Fruit fly (Drosophila melanogaster) whole organism, pupa: Measurements from ENCODE around the gene Fdh.

Source experiments
- CG10348 ChIP-seq: fragments of 200-800 bp; sonication (Bioruptor generic); IDR thresholded peaks from 2 replicates; pipeline ENCODE4 v1.3.6; 2022; ENCODE audit warnings: missing biosample characterization, missing genetic modification characterization
- CG12605 ChIP-seq: fragments of 200-800 bp; sonication (Bioruptor generic); IDR thresholded peaks from 2 replicates; pipeline ENCODE4 v1.3.6; 2022; ENCODE audit warnings: missing biosample characterization, missing genetic modification characterization
- CG13204 ChIP-seq: fragments of 200-800 bp; sonication (Bioruptor generic); optimal IDR thresholded peaks from 2 replicates; lab custom pipeline; 2018; ENCODE audit warnings: missing biosample characterization, mild to moderate bottlenecking, missing genetic modification characterization, moderate library complexity
- CG14655 ChIP-seq: fragments of 200-800 bp; sonication (Bioruptor generic); optimal IDR thresholded peaks from 3 replicates; lab custom pipeline; 2017; ENCODE audit warnings: mild to moderate bottlenecking, missing biosample characterization, missing genetic modification reagents, missing genetic modification characterization
- CG15710 ChIP-seq: fragments of 200-800 bp; sonication (Bioruptor generic); optimal IDR thresholded peaks from 2 replicates; lab custom pipeline; 2018; ENCODE audit warnings: missing biosample characterization, mild to moderate bottlenecking, missing genetic modification characterization, moderate library complexity
- CG17806 ChIP-seq: fragments of 200-800 bp; sonication (Bioruptor generic); optimal IDR thresholded peaks from 2 replicates; lab custom pipeline; 2018; ENCODE audit warnings: missing biosample characterization, mild to moderate bottlenecking, missing genetic modification characterization, moderate library complexity
- CG32121 ChIP-seq: fragments of 200-800 bp; sonication (Bioruptor generic); IDR thresholded peaks from 2 replicates; pipeline ENCODE4 v1.3.6; 2022; ENCODE audit warnings: missing biosample characterization, missing genetic modification characterization
- CG34367 ChIP-seq: fragments of 200-800 bp; sonication (Bioruptor generic); optimal IDR thresholded peaks from 2 replicates; lab custom pipeline; 2018; ENCODE audit warnings: missing biosample characterization, mild to moderate bottlenecking, missing genetic modification characterization
- CG4496 ChIP-seq: fragments of 200-800 bp; sonication (Bioruptor generic); IDR thresholded peaks from 3 replicates; pipeline ENCODE4 v1.3.6; 2022; ENCODE audit warnings: missing biosample characterization, missing genetic modification characterization
- CG8159 ChIP-seq: fragments of 200-800 bp; sonication (Bioruptor generic); optimal IDR thresholded peaks from 3 replicates; lab custom pipeline; 2018; ENCODE audit warnings: missing biosample characterization, mild to moderate bottlenecking, missing genetic modification characterization, moderate library complexity
- CG8301 ChIP-seq: fragments of 200-800 bp; sonication (Bioruptor generic); optimal IDR thresholded peaks from 2 replicates; lab custom pipeline; 2018; ENCODE audit warnings: missing biosample characterization, mild to moderate bottlenecking, missing genetic modification characterization
- CG9948 ChIP-seq: fragments of 200-800 bp; sonication (Bioruptor generic); optimal IDR thresholded peaks from 2 replicates; lab custom pipeline; 2018; ENCODE audit warnings: missing biosample characterization, mild to moderate bottlenecking, missing genetic modification characterization, moderate library complexity
- D1 ChIP-seq: fragments of 200-800 bp; sonication (Bioruptor generic); optimal IDR thresholded peaks from 2 replicates; lab custom pipeline; 2018; ENCODE audit warnings: missing biosample characterization, mild to moderate bottlenecking, missing genetic modification characterization, moderate library complexity
- EcR ChIP-seq: fragments of 200-800 bp; sonication (Bioruptor generic); optimal IDR thresholded peaks from 3 replicates; lab custom pipeline; 2019; ENCODE audit warnings: missing biosample characterization, missing genetic modification characterization, mild to moderate bottlenecking, moderate library complexity, missing genetic modification reagents
- Ets98B ChIP-seq: fragments of 200-800 bp; sonication (Bioruptor generic); IDR thresholded peaks from 2 replicates; pipeline ENCODE4 v1.3.6; 2022; ENCODE audit warnings: missing biosample characterization, missing genetic modification characterization
- Pif1A ChIP-seq: fragments of 200-800 bp; sonication (Bioruptor generic); optimal IDR thresholded peaks from 3 replicates; lab custom pipeline; 2016; ENCODE audit warnings: missing biosample characterization, missing genetic modification characterization
- Pif1B ChIP-seq: fragments of 200-800 bp; sonication (Bioruptor generic); optimal IDR thresholded peaks from 3 replicates; lab custom pipeline; 2016; ENCODE audit warnings: missing biosample characterization, missing genetic modification characterization
- Snoo ChIP-seq: fragments of 200-800 bp; sonication (Bioruptor generic); optimal IDR thresholded peaks from 3 replicates; lab custom pipeline; 2017; ENCODE audit warnings: missing biosample characterization, mild to moderate bottlenecking, missing genetic modification characterization, inconsistent platforms
- fd96Ca ChIP-seq: fragments of 200-800 bp; sonication (Bioruptor generic); IDR thresholded peaks from 3 replicates; pipeline ENCODE4 v1.3.6; 2022; ENCODE audit warnings: missing biosample characterization, missing genetic modification characterization
- gl ChIP-seq: fragments of 200-800 bp; sonication (Bioruptor generic); optimal IDR thresholded peaks from 2 replicates; lab custom pipeline; 2018; ENCODE audit warnings: missing biosample characterization, mild to moderate bottlenecking, missing genetic modification characterization
- rn ChIP-seq: fragments of 200-800 bp; sonication (Bioruptor generic); IDR thresholded peaks from 2 replicates; pipeline ENCODE4 v1.3.6; 2022; ENCODE audit warnings: missing biosample characterization, missing genetic modification characterization

Gene Fdh

DNA sequence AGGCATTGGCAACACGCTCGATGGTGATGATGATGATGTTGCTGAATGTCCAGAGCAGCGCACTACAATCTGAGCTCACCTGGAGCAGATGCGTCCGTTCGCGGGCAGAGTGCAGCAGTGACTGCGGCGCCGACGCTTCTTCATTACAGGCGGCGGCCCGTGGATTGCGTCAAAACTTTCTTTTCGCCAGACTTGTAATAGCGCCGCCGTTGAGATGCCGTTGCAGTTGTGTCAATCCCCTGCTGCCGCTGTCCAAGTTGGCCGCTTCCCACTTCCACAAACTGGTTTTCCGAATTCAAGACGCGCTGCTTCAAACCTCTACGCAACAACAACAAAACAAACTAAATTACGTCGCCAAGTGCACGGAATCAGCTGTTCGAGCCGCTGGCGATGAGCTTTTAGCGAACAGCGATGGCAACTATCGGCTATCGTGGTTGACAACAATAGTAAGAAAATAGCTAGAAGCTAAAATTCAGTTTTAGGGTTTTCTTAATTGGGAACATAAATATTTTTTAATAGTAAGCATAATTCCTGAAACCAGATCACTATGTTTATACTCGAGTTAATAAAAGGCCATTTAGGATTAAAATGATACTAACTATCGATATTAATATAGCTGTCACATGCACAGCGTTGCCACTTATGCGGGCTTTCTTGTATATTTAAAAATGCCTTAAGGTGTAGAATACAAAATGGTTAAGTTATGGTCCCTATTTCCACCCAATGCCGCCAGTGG, 9.8 kb upstream of the Fdh start, which contains the start of gene Tpc1:
Gene Tpc1, minus strand, starts transcription at position 365 of the 736 bp plus-strand sequence.
- TF ChIP-seq Pif1B (no peak), Ets98B (GFP tag; lab: Robert Waterston, UW) (peak; percentile 27; the same call in 1 of the 2 replicates), CG8301 (tag; lab: Kevin White, UChicago) (peak; percentile 4), CG15710 (peak; percentile 5), EcR (GFP tag; lab: Kevin White, UChicago) (peak; percentile 53), CG13204 (GFP tag; lab: Kevin White, UChicago) (peak; percentile 95), CG32121 (GFP tag; lab: Robert Waterston, UW) (no peak), Snoo (peak; percentile 61), CG9948 (tag; lab: Kevin White, UChicago) (no peak), D1 (no peak)

DNA sequence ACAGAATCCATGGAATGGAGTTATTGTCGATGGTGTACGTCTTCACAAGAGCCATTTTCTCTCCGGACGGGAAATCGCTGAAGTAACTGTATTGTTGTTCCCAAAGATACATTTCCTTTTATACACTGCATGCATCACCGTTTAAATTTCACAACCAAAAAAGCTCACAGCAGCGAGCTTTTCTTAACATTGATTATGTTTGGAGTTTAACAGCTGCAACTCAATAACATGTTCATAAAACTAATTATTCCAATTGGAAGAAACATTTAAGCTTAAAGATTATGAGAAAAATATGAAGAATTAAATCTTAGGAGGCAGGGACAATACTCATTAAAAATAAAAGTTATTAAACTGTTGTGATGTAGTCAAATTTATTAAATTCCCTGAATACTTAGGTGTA, 7.0 kb upstream of the Fdh start, which contains the start of gene CG14695:
Gene CG14695, minus strand, starts transcription at position 101 of the 400 bp plus-strand sequence.
- TF ChIP-seq CG8159 (tag; lab: Kevin White, UChicago) (no peak), Snoo (no peak), Ets98B (GFP tag; lab: Robert Waterston, UW) (no peak), CG9948 (tag; lab: Kevin White, UChicago) (no peak), CG32121 (GFP tag; lab: Robert Waterston, UW) (no peak), CG10348 (GFP tag; lab: Robert Waterston, UW) (no peak), D1 (no peak), fd96Ca (no peak), CG8301 (tag; lab: Kevin White, UChicago) (no peak), CG15710 (no peak), CG4496 (GFP tag; lab: Robert Waterston, UW) (no peak), CG13204 (GFP tag; lab: Kevin White, UChicago) (no peak), CG34367 (no peak), gl (tag; lab: Kevin White, UChicago) (no peak), EcR (GFP tag; lab: Kevin White, UChicago) (no peak), Pif1A (GFP tag; lab: Kevin White, UChicago) (no peak)

DNA sequence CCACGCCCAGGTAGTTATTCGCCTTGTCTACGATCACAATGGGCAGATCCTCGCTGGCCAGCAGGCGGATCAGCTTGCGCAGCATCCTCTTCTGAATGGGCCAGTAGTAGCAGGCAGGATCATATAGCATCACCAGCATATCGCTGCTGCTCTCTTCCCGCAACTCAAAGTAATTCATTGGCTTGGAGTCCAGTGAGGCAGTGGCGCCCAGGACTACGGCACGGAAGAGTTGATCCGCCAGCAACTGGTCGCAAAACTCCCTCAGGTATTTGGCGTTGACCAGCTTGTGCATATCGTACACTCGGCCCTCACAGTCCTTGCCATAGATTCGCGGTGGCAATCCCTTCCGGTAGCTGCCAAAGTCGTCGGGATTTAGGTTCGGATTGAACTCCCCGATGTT, 6.4 kb upstream of the Fdh start:
- TF ChIP-seq Pif1A (GFP tag; lab: Kevin White, UChicago) (no peak), CG10348 (GFP tag; lab: Robert Waterston, UW) (no peak), CG34367 (no peak), CG17806 (tag; lab: Kevin White, UChicago) (no peak), CG12605 (GFP tag; lab: Robert Waterston, UW) (no peak), fd96Ca (no peak), CG14655 (no peak), CG4496 (GFP tag; lab: Robert Waterston, UW) (no peak), EcR (GFP tag; lab: Kevin White, UChicago) (no peak), CG32121 (GFP tag; lab: Robert Waterston, UW) (no peak), CG8159 (tag; lab: Kevin White, UChicago) (no peak)

DNA sequence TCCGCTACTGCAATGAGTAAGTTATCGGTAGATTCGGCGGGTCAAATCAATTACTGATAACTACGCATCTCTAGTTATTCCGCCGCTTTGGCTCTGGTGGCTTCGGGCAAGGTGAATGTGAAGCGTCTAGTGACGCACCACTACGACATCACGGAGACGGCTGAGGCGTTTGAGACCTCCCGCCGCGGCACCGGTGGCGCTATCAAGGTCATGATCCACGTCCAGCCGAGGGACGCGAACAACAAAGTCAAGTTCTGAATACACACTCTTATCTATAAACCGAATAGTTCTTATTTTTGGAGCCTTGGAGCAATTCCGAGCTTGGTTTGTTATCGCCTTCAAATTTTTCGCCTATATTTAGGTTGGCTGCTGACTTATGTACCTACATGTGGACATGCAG, 5.6 kb upstream of the Fdh start:
- TF ChIP-seq CG4496 (GFP tag; lab: Robert Waterston, UW) (no peak), CG9948 (tag; lab: Kevin White, UChicago) (no peak), EcR (GFP tag; lab: Kevin White, UChicago) (no peak), CG17806 (tag; lab: Kevin White, UChicago) (no peak), fd96Ca (no peak), Pif1B (no peak), gl (tag; lab: Kevin White, UChicago) (no peak), Ets98B (GFP tag; lab: Robert Waterston, UW) (no peak), CG12605 (GFP tag; lab: Robert Waterston, UW) (no peak), CG10348 (GFP tag; lab: Robert Waterston, UW) (no peak), CG15710 (no peak), D1 (no peak), CG14655 (no peak)

DNA sequence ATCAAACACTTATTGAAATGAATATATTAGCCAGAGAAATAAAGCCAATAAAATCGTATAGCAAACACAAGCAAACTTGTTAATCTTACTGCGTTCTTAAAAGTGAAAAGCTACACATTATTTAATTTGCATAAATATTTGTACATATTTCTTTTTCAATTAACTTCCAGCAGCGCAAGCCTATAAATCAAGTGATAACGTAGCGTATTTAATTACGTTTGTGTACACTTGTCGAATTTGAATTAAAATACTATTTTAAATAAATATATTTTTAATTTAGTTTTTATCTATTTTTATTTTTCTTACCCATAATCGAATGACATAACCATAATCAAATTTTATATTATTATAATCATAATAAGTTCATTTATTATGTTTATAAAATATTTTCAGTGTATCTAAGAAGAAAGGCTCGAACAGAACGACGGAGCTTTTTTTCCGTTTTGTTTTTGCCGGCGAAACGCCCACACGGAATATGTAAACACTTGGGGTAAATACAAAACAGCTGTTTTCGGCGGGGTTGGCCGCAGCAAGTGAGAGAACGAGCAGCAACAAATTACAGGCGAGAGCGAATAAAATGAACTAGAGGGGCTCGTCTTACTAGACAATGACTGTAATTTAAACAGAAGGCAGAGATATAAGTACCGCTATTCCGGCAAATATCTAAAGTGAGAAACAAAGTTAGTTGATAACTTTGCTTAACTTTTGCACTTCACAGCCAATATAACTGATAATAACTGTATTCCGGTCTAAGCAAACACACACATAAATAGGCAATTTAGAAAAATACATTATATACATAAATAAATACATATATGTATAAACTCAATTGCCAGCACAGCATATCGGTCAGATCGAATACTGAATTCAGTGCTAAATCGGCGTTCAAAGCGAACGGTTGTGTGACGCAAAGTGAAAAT, 3.6 kb upstream of the Fdh start, which contains the start of gene Sodh2:
Gene Sodh2, plus strand, starts transcription at position 870 of the 920 bp plus-strand sequence.
- TF ChIP-seq Ets98B (GFP tag; lab: Robert Waterston, UW) (peak; percentile 90), fd96Ca (peak; percentile 91), Pif1B (peak; percentile 62), CG8301 (tag; lab: Kevin White, UChicago) (peak; percentile 33), Snoo (peak; percentile 64), EcR (GFP tag; lab: Kevin White, UChicago) (no peak), rn (GFP tag; lab: Robert Waterston, UW) (peak; percentile 36; the same call in 1 of the 2 replicates), CG32121 (GFP tag; lab: Robert Waterston, UW) (peak; percentile 82), CG12605 (GFP tag; lab: Robert Waterston, UW) (peak; percentile 50), CG4496 (GFP tag; lab: Robert Waterston, UW) (peak; percentile 88), CG9948 (tag; lab: Kevin White, UChicago) (peak; percentile 61), CG13204 (GFP tag; lab: Kevin White, UChicago) (peak; percentile 13), CG10348 (GFP tag; lab: Robert Waterston, UW) (peak; percentile 71), CG15710 (peak; percentile 53), Pif1A (GFP tag; lab: Kevin White, UChicago) (peak; percentile 64), CG34367 (no peak), D1 (peak; percentile 82), gl (tag; lab: Kevin White, UChicago) (peak; percentile 17), CG14655 (peak; percentile 61), CG17806 (tag; lab: Kevin White, UChicago) (peak; percentile 50), CG8159 (tag; lab: Kevin White, UChicago) (peak; percentile 73)
